Worm (Caenorhabditis elegans) whole organism, young adult: ENCODE measurements around the gene ttll-5.

Source experiments
- C17E4.6 ChIP-seq: fragments of 200-800 bp; sonication (Bioruptor generic); IDR thresholded peaks from 2 replicates; pipeline ENCODE4 v1.3.6; 2022; ENCODE audit warnings: missing genetic modification reagents, missing genetic modification characterization, missing compliant biosample characterization
- F22D6.2 ChIP-seq: sonication (generic microtip); optimal IDR thresholded peaks from 2 replicates; lab custom pipeline; 2016; ENCODE audit warnings: mild to moderate bottlenecking, missing genetic modification characterization, missing compliant biosample characterization
- F33H1.4 ChIP-seq: fragments of 200-800 bp; sonication (Bioruptor generic); IDR thresholded peaks from 2 replicates; pipeline ENCODE4 v1.3.6; 2022; ENCODE audit warnings: missing genetic modification reagents, missing genetic modification characterization, missing compliant biosample characterization
- F49E8.2 ChIP-seq: sonication (generic microtip); optimal IDR thresholded peaks from 3 replicates; lab custom pipeline; 2017; ENCODE audit warnings: missing genetic modification characterization, mild to moderate bottlenecking, missing compliant biosample characterization, antibody characterized with exemption, moderate library complexity; ENCODE audit not compliant: insufficient read depth
- Y79H2A.3 ChIP-seq: fragments of 200-800 bp; sonication (Bioruptor generic); conservative IDR thresholded peaks from 2 replicates; pipeline ENCODE4 v1.3.6; 2022; ENCODE audit warnings: missing genetic modification reagents, missing genetic modification characterization, missing compliant biosample characterization
- akir-1 ChIP-seq: fragments of 200-800 bp; sonication (Bioruptor generic); optimal IDR thresholded peaks from 2 replicates; lab custom pipeline; 2018; ENCODE audit warnings: mild to moderate bottlenecking, missing genetic modification characterization, moderate library complexity, missing compliant biosample characterization
- atf-7 ChIP-seq: sonication (generic microtip); optimal IDR thresholded peaks from 2 replicates; lab custom pipeline; 2017; ENCODE audit warnings: mild to moderate bottlenecking, missing genetic modification characterization, missing compliant biosample characterization
- athp-1 ChIP-seq: sonication (generic microtip); optimal IDR thresholded peaks from 2 replicates; lab custom pipeline; 2017; ENCODE audit warnings: mild to moderate bottlenecking, missing genetic modification characterization, missing compliant biosample characterization
- attf-3 ChIP-seq: fragments of 200-800 bp; sonication (Bioruptor generic); conservative IDR thresholded peaks from 2 replicates; pipeline ENCODE4 v1.3.6; 2022; ENCODE audit warnings: missing genetic modification reagents, missing genetic modification characterization, missing compliant biosample characterization
- attf-5 ChIP-seq: fragments of 200-800 bp; sonication (Bioruptor generic); optimal IDR thresholded peaks from 2 replicates; lab custom pipeline; 2018; ENCODE audit warnings: mild to moderate bottlenecking, missing genetic modification characterization, missing compliant biosample characterization
- ceh-27 ChIP-seq: fragments of 200-800 bp; sonication (Bioruptor generic); optimal IDR thresholded peaks from 2 replicates; lab custom pipeline; 2018; ENCODE audit warnings: mild to moderate bottlenecking, missing genetic modification characterization, moderate library complexity, missing compliant biosample characterization
- ceh-40 ChIP-seq: fragments of 200-800 bp; sonication (Bioruptor generic); IDR thresholded peaks from 2 replicates; pipeline ENCODE4 v1.3.6; 2022; ENCODE audit warnings: missing genetic modification characterization, missing compliant biosample characterization
- ceh-58 ChIP-seq: fragments of 200-800 bp; sonication (Bioruptor generic); IDR thresholded peaks from 2 replicates; pipeline ENCODE4 v1.3.6; 2022; ENCODE audit warnings: missing genetic modification characterization, missing compliant biosample characterization
- ceh-91 ChIP-seq: fragments of 200-800 bp; sonication (Bioruptor generic); IDR thresholded peaks from 2 replicates; pipeline ENCODE4 v1.3.6; 2022; ENCODE audit warnings: missing genetic modification reagents, missing genetic modification characterization, missing compliant biosample characterization
- chd-7 ChIP-seq: sonication (generic microtip); optimal IDR thresholded peaks from 2 replicates; lab custom pipeline; 2016; ENCODE audit warnings: mild to moderate bottlenecking, missing genetic modification characterization, moderate library complexity, missing compliant biosample characterization
- egl-18 ChIP-seq: fragments of 200-800 bp; sonication (Bioruptor generic); IDR thresholded peaks from 2 replicates; pipeline ENCODE4 v1.3.6; 2022; ENCODE audit warnings: missing genetic modification reagents, missing genetic modification characterization, missing compliant biosample characterization
- ets-4 ChIP-seq: fragments of 200-800 bp; sonication (Bioruptor generic); optimal IDR thresholded peaks from 2 replicates; lab custom pipeline; 2018; ENCODE audit warnings: mild to moderate bottlenecking, missing genetic modification characterization, missing compliant biosample characterization
- gei-17 ChIP-seq: fragments of 200-800 bp; sonication (Bioruptor generic); optimal IDR thresholded peaks from 2 replicates; lab custom pipeline; 2018; ENCODE audit warnings: mild to moderate bottlenecking, missing genetic modification characterization, missing compliant biosample characterization
- hmg-20 ChIP-seq: fragments of 200-800 bp; sonication (Bioruptor generic); IDR thresholded peaks from 2 replicates; pipeline ENCODE4 v1.3.6; 2022; ENCODE audit warnings: missing genetic modification reagents, missing genetic modification characterization, missing compliant biosample characterization
- hrde-1 ChIP-seq: sonication (generic microtip); optimal IDR thresholded peaks from 2 replicates; lab custom pipeline; 2016; ENCODE audit warnings: missing genetic modification characterization, mild to moderate bottlenecking, missing compliant biosample characterization, moderate library complexity, missing genotype, missing genetic modification reagents, borderline replicate concordance
- let-526 ChIP-seq: fragments of 200-800 bp; sonication (Bioruptor generic); IDR thresholded peaks from 2 replicates; pipeline ENCODE4 v1.3.6; 2022; ENCODE audit warnings: missing genetic modification reagents, missing genetic modification characterization, missing compliant biosample characterization
- lin-26 ChIP-seq: fragments of 200-800 bp; sonication (Bioruptor generic); IDR thresholded peaks from 2 replicates; pipeline ENCODE4 v1.3.6; 2022; ENCODE audit warnings: missing genetic modification reagents, missing genetic modification characterization, missing compliant biosample characterization
- lin-40 ChIP-seq: sonication (generic microtip); optimal IDR thresholded peaks from 2 replicates; lab custom pipeline; 2016; ENCODE audit warnings: missing genetic modification characterization, mild to moderate bottlenecking, missing compliant biosample characterization, missing genotype, missing genetic modification reagents
- lin-54 ChIP-seq: fragments of 200-800 bp; sonication (Bioruptor generic); optimal IDR thresholded peaks from 2 replicates; lab custom pipeline; 2018; ENCODE audit warnings: mild to moderate bottlenecking, missing genetic modification characterization, missing compliant biosample characterization
- lir-1 ChIP-seq: fragments of 200-800 bp; sonication (Bioruptor generic); conservative IDR thresholded peaks from 2 replicates; pipeline ENCODE4 v1.3.6; 2022; ENCODE audit warnings: missing genetic modification reagents, missing genetic modification characterization, missing compliant biosample characterization
- lsy-27 ChIP-seq: sonication (generic microtip); optimal IDR thresholded peaks from 2 replicates; lab custom pipeline; 2017; ENCODE audit warnings: missing genetic modification characterization, mild to moderate bottlenecking, missing compliant biosample characterization, antibody characterized with exemption, missing genotype, borderline replicate concordance; ENCODE audit not compliant: insufficient read depth
- madf-10 ChIP-seq: sonication (generic microtip); optimal IDR thresholded peaks from 2 replicates; lab custom pipeline; 2016; ENCODE audit warnings: mild to moderate bottlenecking, missing genetic modification characterization, missing compliant biosample characterization
- madf-3 ChIP-seq: fragments of 200-800 bp; sonication (Bioruptor generic); IDR thresholded peaks from 2 replicates; pipeline ENCODE4 v1.3.6; 2022; ENCODE audit warnings: missing genetic modification reagents, missing genetic modification characterization, missing compliant biosample characterization
- mes-4 ChIP-seq: sonication (generic microtip); optimal IDR thresholded peaks from 2 replicates; lab custom pipeline; 2016; ENCODE audit warnings: missing genotype, missing genetic modification characterization, missing compliant biosample characterization
- nfyb-1 ChIP-seq: fragments of 200-800 bp; sonication (Bioruptor generic); IDR thresholded peaks from 2 replicates; pipeline ENCODE4 v1.3.6; 2022; ENCODE audit warnings: missing genetic modification reagents, missing genetic modification characterization, missing compliant biosample characterization
- rcor-1 ChIP-seq: fragments of 200-800 bp; sonication (Bioruptor generic); IDR thresholded peaks from 2 replicates; pipeline ENCODE4 v1.3.6; 2022; ENCODE audit warnings: missing genetic modification reagents, missing genetic modification characterization, missing compliant biosample characterization
- rec-8 ChIP-seq, 2 experiments: sonication (generic microtip); optimal IDR thresholded peaks; 2 replicates each; lab custom pipeline; 2016; ENCODE audit warnings: mild to moderate bottlenecking in 2 of 2, missing genetic modification characterization in 2 of 2, missing genetic modification reagents in 2 of 2, missing genotype in 2 of 2, missing biosample characterization in 1 of 2, missing compliant biosample characterization in 1 of 2, moderate library complexity in 1 of 2
- sea-2 ChIP-seq: fragments of 200-800 bp; sonication (Bioruptor generic); IDR thresholded peaks from 2 replicates; pipeline ENCODE4 v1.3.6; 2022; ENCODE audit warnings: missing genetic modification characterization, missing compliant biosample characterization
- snpc-1.3 ChIP-seq: sonication (generic microtip); optimal IDR thresholded peaks from 2 replicates; lab custom pipeline; 2017; ENCODE audit warnings: missing genetic modification characterization, mild to moderate bottlenecking, missing compliant biosample characterization, antibody characterized with exemption, moderate library complexity, missing genotype, missing genetic modification reagents; ENCODE audit not compliant: insufficient read depth
- snpc-4 ChIP-seq, 5 experiments: fragments of 150-350 bp in 1 of 5; sonication (generic microtip) in 4 of 5; optimal IDR thresholded peaks; 2 replicates each; lab custom pipeline; 2014 to 2018; ENCODE audit warnings: missing genetic modification characterization in 5 of 5, missing biosample characterization in 3 of 5, antibody characterized with exemption in 2 of 5, mild to moderate bottlenecking in 2 of 5, missing compliant biosample characterization in 2 of 5, missing genotype in 2 of 5, moderate library complexity in 2 of 5, missing genetic modification reagents in 1 of 5
- tlf-1 ChIP-seq: fragments of 200-800 bp; sonication (Bioruptor generic); optimal IDR thresholded peaks from 2 replicates; lab custom pipeline; 2018; ENCODE audit warnings: mild to moderate bottlenecking, missing genetic modification characterization, missing compliant biosample characterization
- ztf-25 ChIP-seq: fragments of 200-800 bp; sonication (Bioruptor generic); IDR thresholded peaks from 2 replicates; pipeline ENCODE4 v1.3.6; 2022; ENCODE audit warnings: missing genetic modification reagents, missing genetic modification characterization, missing compliant biosample characterization
- ztf-26 ChIP-seq: sonication (generic microtip); optimal IDR thresholded peaks from 2 replicates; lab custom pipeline; 2017; ENCODE audit warnings: missing genetic modification characterization, missing compliant biosample characterization
- ztf-28 ChIP-seq: fragments of 200-800 bp; sonication (Bioruptor generic); IDR thresholded peaks from 2 replicates; pipeline ENCODE4 v1.3.6; 2022; ENCODE audit warnings: missing genetic modification reagents, missing genetic modification characterization, missing compliant biosample characterization
- ztf-6 ChIP-seq: fragments of 200-800 bp; sonication (Bioruptor generic); IDR thresholded peaks from 2 replicates; pipeline ENCODE4 v1.3.6; 2022; ENCODE audit warnings: missing genetic modification reagents, missing genetic modification characterization, missing compliant biosample characterization

The ttll-5 gene

DNA sequence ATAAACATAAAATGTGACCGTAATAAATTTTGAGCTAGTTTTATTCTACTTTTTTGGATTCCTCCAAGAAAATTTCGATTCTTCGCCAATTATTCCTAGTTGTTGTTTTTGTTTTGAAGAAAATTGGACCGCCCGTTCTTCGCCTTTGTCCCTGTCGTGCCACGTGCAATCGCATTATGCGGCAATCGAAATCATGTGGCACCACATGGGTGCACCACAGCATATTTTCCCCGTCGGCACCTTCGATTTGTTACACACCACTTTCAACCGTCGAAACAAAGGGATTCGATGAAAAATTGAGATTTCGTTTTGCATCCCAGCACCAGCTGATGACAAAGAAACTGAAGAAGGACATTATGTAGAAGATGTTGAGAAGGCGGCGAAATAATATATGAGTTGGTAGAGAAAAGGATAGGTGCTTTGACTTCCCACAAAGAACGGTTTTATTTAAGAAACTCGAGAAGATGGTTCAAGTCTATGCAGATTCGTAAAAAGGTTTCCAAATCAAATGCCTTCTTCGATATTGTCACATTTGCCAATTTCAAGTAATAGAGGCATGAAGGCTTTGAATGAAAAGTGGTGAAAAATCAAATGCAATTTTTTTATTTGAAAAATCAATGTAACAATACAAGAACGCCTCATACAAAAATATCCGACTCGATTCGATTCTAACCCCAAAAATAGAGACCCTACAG lies 19.9 kb downstream of the ttll-5 start:
- no peak for TF ChIP-seq lin-26 (GFP tag; lab: Robert Waterston, UW)
- no peak for TF ChIP-seq chd-7 (tag; lab: Kevin White, UChicago)
- TF ChIP-seq rcor-1 (GFP tag; lab: Robert Waterston, UW) = no peak
- TF ChIP-seq ztf-28 = no peak
- no peak for TF ChIP-seq ceh-58 (GFP tag; lab: Robert Waterston, UW)
- TF ChIP-seq, all 124 proteins: peak for 0

ce11 chrV:11529541-11529940 lies 20.7 kb downstream of the ttll-5 start:
- no peak for TF ChIP-seq F49E8.2 (tag; lab: Kevin White, UChicago)
- TF ChIP-seq attf-5 = no peak
- TF ChIP-seq attf-3 = no peak
- no peak for TF ChIP-seq sea-2
- no peak for TF ChIP-seq ets-4 (GFP tag; lab: Kevin White, UChicago)
- no peak for TF ChIP-seq snpc-1.3 (tag; lab: Kevin White, UChicago)
- TF ChIP-seq ceh-91 (GFP tag; lab: Robert Waterston, UW) = no peak
- TF ChIP-seq hmg-20 (GFP tag; lab: Robert Waterston, UW) = no peak
- no peak for TF ChIP-seq rec-8 (tag; optimal IDR thresholded peaks at IDR 0.05; lab: Kevin White, UChicago)
- no peak for TF ChIP-seq F22D6.2 (tag; lab: Kevin White, UChicago)
- no peak for TF ChIP-seq lin-40 (tag; lab: Kevin White, UChicago)
- no peak for TF ChIP-seq C17E4.6 (GFP tag; lab: Robert Waterston, UW)
- TF ChIP-seq lir-1 (GFP tag; lab: Robert Waterston, UW) = no peak

ce11 chrV:11531100-11531499 lies 22.2 kb downstream of the ttll-5 start:
- peak; percentile 68 for TF ChIP-seq ceh-27
- TF ChIP-seq lin-40 (tag; lab: Kevin White, UChicago) = peak; percentile 56
- TF ChIP-seq hrde-1 (tag; lab: Kevin White, UChicago) = no peak
- peak; percentile 17 for TF ChIP-seq ztf-26

- TF ChIP-seq F33H1.4 (GFP tag; lab: Robert Waterston, UW) = no peak
- TF ChIP-seq athp-1 (tag; lab: Kevin White, UChicago) = no peak
- peak; percentile 42 for TF ChIP-seq tlf-1 (GFP tag; lab: Kevin White, UChicago)
- TF ChIP-seq gei-17 (GFP tag; lab: Kevin White, UChicago) = peak; percentile 20
- TF ChIP-seq lin-54 (GFP tag; lab: Kevin White, UChicago) = peak; percentile 8
- peak; percentile 55 for TF ChIP-seq madf-10 (tag; lab: Kevin White, UChicago)
- TF ChIP-seq nfyb-1 (GFP tag; lab: Robert Waterston, UW) = no peak
- peak; percentile 26; the same call in 1 of the 2 replicates for TF ChIP-seq let-526
- no peak for TF ChIP-seq akir-1
- no peak for TF ChIP-seq egl-18 (GFP tag; lab: Robert Waterston, UW)
- TF ChIP-seq ceh-40 = no peak
- TF ChIP-seq snpc-4 (GFP tag; optimal IDR thresholded peaks at IDR 0.05; lab: Kevin White, UChicago) = no peak
- TF ChIP-seq snpc-4 (tag; optimal IDR thresholded peaks at IDR 0.05; lab: Kevin White, UChicago) = peak in 3 of 4 experiments; percentile 10 to 58 (median 54)
- TF ChIP-seq lsy-27 (tag; lab: Kevin White, UChicago) = no peak
- peak; percentile 64; the same call in 1 of the 2 replicates for TF ChIP-seq ztf-6 (GFP tag; lab: Robert Waterston, UW)
- 0 out of 2 replicates have a peak, but pooled peaks have one; percentile 23 for TF ChIP-seq madf-3
- TF ChIP-seq ztf-25 (GFP tag; lab: Robert Waterston, UW) = no peak
- TF ChIP-seq ceh-27 = peak; percentile 32
- no peak for TF ChIP-seq mes-4 (tag; lab: Kevin White, UChicago)
- peak; percentile 81 for TF ChIP-seq atf-7 (tag; lab: Kevin White, UChicago)
- TF ChIP-seq ztf-26 = peak; percentile 70
- no peak for TF ChIP-seq Y79H2A.3
Measured at ce11 chrV:11531831-11532534, 23.1 kb downstream of the ttll-5 start.
